Worm (Caenorhabditis elegans): ENCODE measurements around the gene F32G8.3.

DNA sequence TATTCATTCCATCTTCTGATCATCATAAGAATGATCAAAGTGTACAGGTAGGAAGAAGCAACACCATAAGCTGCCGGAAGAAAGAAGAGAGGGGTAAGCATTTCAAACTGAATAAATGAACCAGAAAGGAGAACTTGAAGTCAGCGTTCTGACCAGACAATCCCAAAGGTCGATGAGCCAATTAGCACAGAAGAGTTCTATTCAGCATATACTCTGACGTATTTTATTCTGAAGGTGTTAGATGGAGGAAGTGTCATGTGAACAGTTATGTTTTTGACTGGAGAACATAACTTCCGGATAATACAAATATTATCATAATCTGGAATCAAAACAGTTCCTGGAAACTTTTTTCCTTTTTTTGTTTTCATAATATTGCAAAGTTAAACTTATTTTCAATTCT lies 33.6 kb upstream of the F32G8.3 start, which contains the start of gene srg-32:
- TF ChIP-seq pes-1 (GFP tag; IDR thresholded peaks at IDR 0.05): no peak
- no peak for TF ChIP-seq ceh-13 (GFP tag; optimal IDR thresholded peaks at IDR 0.05)
- TF ChIP-seq hnd-1 (tag; optimal IDR thresholded peaks at IDR 0.05): no peak

Data from whole organism, early embryonic.